Worm (Caenorhabditis elegans): ENCODE measurements around the gene mtm-6.
A peak's percentile ranks its signal among the peaks of the same experiment; 100 is the strongest.

The mtm-6 gene

DNA sequence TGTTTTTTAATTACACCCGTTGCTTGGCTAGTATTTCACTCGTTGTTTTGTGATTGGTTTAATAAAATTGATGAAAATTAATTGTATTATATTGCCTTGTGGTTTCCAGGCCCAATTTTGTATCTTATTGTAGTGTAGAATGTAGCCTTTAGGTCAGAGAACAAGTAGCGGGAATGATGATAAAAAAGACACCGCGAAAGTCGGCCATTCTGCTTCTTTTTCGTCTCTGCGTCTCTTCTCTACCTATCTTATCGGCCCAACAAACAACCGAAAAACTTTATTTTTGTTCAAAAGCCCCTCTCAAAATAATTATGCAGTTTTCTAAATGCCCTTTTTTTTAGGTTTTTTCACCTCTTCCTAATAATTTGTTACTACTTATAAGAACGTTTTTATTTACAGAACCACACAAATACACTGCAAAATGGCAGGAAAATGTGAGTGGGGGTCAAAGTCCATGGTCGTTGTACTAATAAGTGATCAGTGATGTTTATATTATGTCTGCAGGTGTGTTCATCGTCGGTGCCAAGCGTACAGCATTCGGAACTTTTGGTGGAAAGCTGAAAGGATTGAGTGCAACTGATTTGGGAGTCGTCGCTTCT, 2.2 kb upstream of the mtm-6 start, which contains the start of gene acaa-2 (continued):
- no peak for TF ChIP-seq ceh-58 (GFP tag; IDR thresholded peaks at IDR 0.05)
- no peak for TF ChIP-seq lsy-27 (tag; optimal IDR thresholded peaks at IDR 0.05; ENCODE audit: borderline replicate concordance, insufficient read depth)
- TF ChIP-seq B0336.3 (GFP tag; IDR thresholded peaks at IDR 0.05): no peak
- TF ChIP-seq let-526 (GFP tag; IDR thresholded peaks at IDR 0.05): no peak
- TF ChIP-seq snpc-1.1 (tag; optimal IDR thresholded peaks at IDR 0.05; ENCODE audit: insufficient read depth): no peak
- TF ChIP-seq F55B11.4 (tag; optimal IDR thresholded peaks at IDR 0.05; ENCODE audit: borderline replicate concordance, insufficient read depth): no peak
- no peak for TF ChIP-seq akir-1 (GFP tag; optimal IDR thresholded peaks at IDR 0.05)
- TF ChIP-seq lsl-1 (GFP tag; optimal IDR thresholded peaks at IDR 0.05): peak; percentile 24
- TF ChIP-seq snpc-3.4 (tag; optimal IDR thresholded peaks at IDR 0.05): peak; percentile 41
- no peak for TF ChIP-seq pha-4 (tag; optimal IDR thresholded peaks at IDR 0.05)
- no peak for TF ChIP-seq attf-3 (GFP tag; conservative IDR thresholded peaks at IDR 0.05)
- no peak for TF ChIP-seq hmg-20 (GFP tag; IDR thresholded peaks at IDR 0.05)
- TF ChIP-seq lin-54 (GFP tag; optimal IDR thresholded peaks at IDR 0.05): no peak
- TF ChIP-seq dpl-1 (GFP tag; optimal IDR thresholded peaks at IDR 0.05): no peak
- no peak for TF ChIP-seq nhr-179 (tag; optimal IDR thresholded peaks at IDR 0.05)
- no peak for TF ChIP-seq fkh-3 (tag; optimal IDR thresholded peaks at IDR 0.05)
- TF ChIP-seq dpff-1 (tag; optimal IDR thresholded peaks at IDR 0.05): no peak
- TF ChIP-seq cebp-2 (GFP tag; IDR thresholded peaks at IDR 0.05): 0 out of 2 replicates have a peak, but pooled peaks have one; percentile 18
- TF ChIP-seq athp-1 (tag; optimal IDR thresholded peaks at IDR 0.05): no peak
- no peak for TF ChIP-seq F33H1.4 (GFP tag; IDR thresholded peaks at IDR 0.05)
- TF ChIP-seq nhr-80 (tag; optimal IDR thresholded peaks at IDR 0.05): peak; percentile 37
- no peak for TF ChIP-seq mes-4 (tag; optimal IDR thresholded peaks at IDR 0.05)
- TF ChIP-seq egl-44 (GFP tag; IDR thresholded peaks at IDR 0.05): no peak
- no peak for TF ChIP-seq F22D6.2 (tag; optimal IDR thresholded peaks at IDR 0.05)
- no peak for TF ChIP-seq bed-1 (GFP tag; IDR thresholded peaks at IDR 0.05)
- no peak; the same call in 1 of the 2 replicates for TF ChIP-seq madf-8 (GFP tag; conservative IDR thresholded peaks at IDR 0.05)
- no peak for TF ChIP-seq D2030.7 (GFP tag; IDR thresholded peaks at IDR 0.05)
- no peak for TF ChIP-seq sptf-2 (GFP tag; optimal IDR thresholded peaks at IDR 0.05)
- peak; percentile 61; the same call in 1 of the 2 replicates for TF ChIP-seq madf-6 (GFP tag; IDR thresholded peaks at IDR 0.05)
- TF ChIP-seq atf-7 (tag; optimal IDR thresholded peaks at IDR 0.05): no peak
- TF ChIP-seq nfya-2 (GFP tag; IDR thresholded peaks at IDR 0.05): no peak
- TF ChIP-seq ceh-40 (GFP tag; IDR thresholded peaks at IDR 0.05): 0 out of 2 replicates have a peak, but pooled peaks have one; percentile 7
- no peak for TF ChIP-seq ceh-27 (GFP tag; optimal IDR thresholded peaks at IDR 0.05)
- TF ChIP-seq mel-28 (tag; optimal IDR thresholded peaks at IDR 0.05; ENCODE audit: borderline replicate concordance): no peak
- no peak for TF ChIP-seq egl-18 (GFP tag; IDR thresholded peaks at IDR 0.05)
- TF ChIP-seq xnd-1 (tag; optimal IDR thresholded peaks at IDR 0.05): no peak
- no peak for TF ChIP-seq K12H6.12 (tag; optimal IDR thresholded peaks at IDR 0.05)
- no peak for TF ChIP-seq Y53F4B.3 (GFP tag; IDR thresholded peaks at IDR 0.05)
- no peak for TF ChIP-seq ccch-3 (GFP tag; optimal IDR thresholded peaks at IDR 0.05)
- TF ChIP-seq K11D2.4 (GFP tag; IDR thresholded peaks at IDR 0.05): no peak
- no peak for TF ChIP-seq ekl-4 (GFP tag; IDR thresholded peaks at IDR 0.05)
- TF ChIP-seq ztf-18 (tag; optimal IDR thresholded peaks at IDR 0.05): peak; percentile 30
- no peak for TF ChIP-seq unc-130 (GFP tag; optimal IDR thresholded peaks at IDR 0.05)
- no peak for TF ChIP-seq Y53G8AR.9 (GFP tag; conservative IDR thresholded peaks at IDR 0.05)
- TF ChIP-seq mcd-1 (GFP tag; IDR thresholded peaks at IDR 0.05): no peak
- TF ChIP-seq Y56A3A.18 (GFP tag; IDR thresholded peaks at IDR 0.05): no peak
- no peak for TF ChIP-seq cebp-1 (GFP tag; IDR thresholded peaks at IDR 0.05)
- TF ChIP-seq cebp-1 (tag; optimal IDR thresholded peaks at IDR 0.05): peak; percentile 15
- peak; percentile 12 for TF ChIP-seq lin-40 (tag; optimal IDR thresholded peaks at IDR 0.05)
